Fruit fly (Drosophila melanogaster) whole organism, wandering third instar larva: ENCODE results near the gene Ucp4A.

Experiments used
- Abd-B ChIP-seq: fragments of >200 bp; optimal IDR thresholded peaks from 2 replicates; lab custom pipeline; 2017; ENCODE audit warnings: missing biosample characterization, missing genetic modification characterization
- CG32264 ChIP-seq: fragments of 200-800 bp; sonication (Bioruptor generic); optimal IDR thresholded peaks from 2 replicates; lab custom pipeline; 2016; ENCODE audit warnings: missing biosample characterization, missing genetic modification characterization
- CG9705 ChIP-seq: fragments of 200-800 bp; sonication (Bioruptor generic); optimal IDR thresholded peaks from 2 replicates; lab custom pipeline; 2018; ENCODE audit warnings: missing biosample characterization, mild to moderate bottlenecking, missing genetic modification characterization
- CrebA ChIP-seq: fragments of 200-800 bp; sonication (Bioruptor generic); optimal IDR thresholded peaks from 2 replicates; lab custom pipeline; 2016; ENCODE audit warnings: missing biosample characterization, mild to moderate bottlenecking, missing genetic modification characterization, borderline replicate concordance
- Dfd ChIP-seq: fragments of >200 bp; optimal IDR thresholded peaks from 2 replicates; lab custom pipeline; 2017; ENCODE audit warnings: missing biosample characterization, missing genetic modification characterization
- Dif ChIP-seq: fragments of 200-275, 200-300 bp; sonication (Bioruptor generic); optimal IDR thresholded peaks from 2 replicates; lab custom pipeline; 2018; ENCODE audit warnings: missing biosample characterization, missing genetic modification characterization; ENCODE audit not compliant: partially characterized antibody
- GATAd ChIP-seq: sonication (Bioruptor generic); optimal IDR thresholded peaks from 2 replicates; lab custom pipeline; 2016; ENCODE audit warnings: missing biosample characterization, missing genetic modification characterization
- HLH106 ChIP-seq: fragments of 200-800 bp; optimal IDR thresholded peaks from 3 replicates; lab custom pipeline; 2019; ENCODE audit warnings: missing biosample characterization, mild to moderate bottlenecking, missing genetic modification characterization, moderate library complexity
- Hnf4 ChIP-seq: fragments of 200-800 bp; sonication (Bioruptor generic); optimal IDR thresholded peaks from 2 replicates; lab custom pipeline; 2016; ENCODE audit warnings: missing biosample characterization, mild to moderate bottlenecking, missing genetic modification characterization
- Hr78 ChIP-seq: fragments of >200 bp; optimal IDR thresholded peaks from 2 replicates; lab custom pipeline; 2017; ENCODE audit warnings: missing biosample characterization, missing genetic modification characterization
- Hr83 ChIP-seq: fragments of 200-300 bp; sonication (Bioruptor generic); optimal IDR thresholded peaks from 2 replicates; lab custom pipeline; 2016; ENCODE audit warnings: missing biosample characterization, mild to moderate bottlenecking, missing genetic modification characterization, moderate library complexity; ENCODE audit not compliant: poor library complexity, severe bottlenecking
- Jra ChIP-seq: sonication (Bioruptor generic); optimal IDR thresholded peaks from 2 replicates; lab custom pipeline; 2016; ENCODE audit warnings: missing biosample characterization, missing genetic modification characterization
- Mio ChIP-seq: sonication (Bioruptor generic); optimal IDR thresholded peaks from 2 replicates; lab custom pipeline; 2016; ENCODE audit warnings: missing biosample characterization, missing genetic modification characterization
- Myc ChIP-seq: fragments of >200 bp; optimal IDR thresholded peaks from 2 replicates; lab custom pipeline; 2017
- N ChIP-seq: fragments of >200 bp; optimal IDR thresholded peaks from 2 replicates; lab custom pipeline; 2018; ENCODE audit warnings: missing biosample characterization, missing external identifiers, missing genetic modification characterization
- OdsH ChIP-seq: fragments of 200-800 bp; sonication (Bioruptor generic); optimal IDR thresholded peaks from 2 replicates; lab custom pipeline; 2016; ENCODE audit warnings: missing biosample characterization, mild to moderate bottlenecking, missing genetic modification characterization
- Rel ChIP-seq, 2 experiments: fragments of 200-800 bp; sonication (Bioruptor generic) in 1 of 2; optimal IDR thresholded peaks; 2 replicates in 1 of 2; 3 replicates in 1 of 2; lab custom pipeline; 2016 to 2019; ENCODE audit warnings: mild to moderate bottlenecking in 2 of 2, missing biosample characterization in 2 of 2, missing genetic modification characterization in 2 of 2, moderate library complexity in 1 of 2
- Sp1 ChIP-seq: fragments of 200-800 bp; sonication (Bioruptor generic); optimal IDR thresholded peaks from 3 replicates; lab custom pipeline; 2019; ENCODE audit warnings: missing biosample characterization, mild to moderate bottlenecking, missing genetic modification characterization, moderate library complexity
- Vsx2 ChIP-seq: fragments of 200-300, 225-300 bp; sonication (Bioruptor generic); optimal IDR thresholded peaks from 2 replicates; lab custom pipeline; 2018; ENCODE audit warnings: missing biosample characterization, missing genetic modification characterization; ENCODE audit not compliant: partially characterized antibody
- br ChIP-seq: fragments of 200-800 bp; sonication (Bioruptor generic); optimal IDR thresholded peaks from 2 replicates; lab custom pipeline; 2016; ENCODE audit warnings: missing biosample characterization, missing genetic modification characterization
- brk ChIP-seq: fragments of 200-800 bp; sonication (Bioruptor generic); optimal IDR thresholded peaks from 2 replicates; lab custom pipeline; 2016; ENCODE audit warnings: missing biosample characterization, mild to moderate bottlenecking, missing genetic modification characterization
- dl ChIP-seq, 2 experiments: fragments of 175-275, 200-275 bp in 1 of 2; fragments of 200-275 bp in 1 of 2; sonication (Bioruptor generic); optimal IDR thresholded peaks; lab custom pipeline; 2018; ENCODE audit warnings: mild to moderate bottlenecking in 2 of 2, missing biosample characterization in 2 of 2, missing genetic modification characterization in 2 of 2, moderate library complexity in 2 of 2; ENCODE audit not compliant: partially characterized antibody in 2 of 2, insufficient read depth in 1 of 2
- dmrt93B ChIP-seq: fragments of 200-800 bp; sonication (Bioruptor generic); optimal IDR thresholded peaks from 2 replicates; lab custom pipeline; 2018; ENCODE audit warnings: missing biosample characterization, mild to moderate bottlenecking, missing genetic modification characterization
- dsf ChIP-seq: sonication (Bioruptor generic); optimal IDR thresholded peaks from 2 replicates; lab custom pipeline; 2016; ENCODE audit warnings: missing biosample characterization, missing genetic modification characterization, borderline replicate concordance
- ey ChIP-seq: fragments of 200-800 bp; sonication (Bioruptor generic); optimal IDR thresholded peaks from 2 replicates; lab custom pipeline; 2016; ENCODE audit warnings: missing biosample characterization, missing genetic modification characterization
- foxo ChIP-seq, 2 experiments: fragments of 200-800 bp; sonication (Bioruptor generic); optimal IDR thresholded peaks; 2 replicates in 1 of 2; 3 replicates in 1 of 2; lab custom pipeline; 2016 to 2017; ENCODE audit warnings: missing biosample characterization in 2 of 2, missing genetic modification characterization in 2 of 2
- fru ChIP-seq: fragments of 200-800 bp; sonication (Bioruptor generic); optimal IDR thresholded peaks from 3 replicates; lab custom pipeline; 2016; ENCODE audit warnings: missing biosample characterization, mild to moderate bottlenecking, missing genetic modification characterization
- h ChIP-seq: fragments of 200-800 bp; sonication (Bioruptor generic); optimal IDR thresholded peaks from 3 replicates; lab custom pipeline; 2016; ENCODE audit warnings: missing biosample characterization, mild to moderate bottlenecking, missing genetic modification characterization
- jim ChIP-seq: fragments of 175-275, 200-325 bp; sonication (Bioruptor generic); optimal IDR thresholded peaks from 2 replicates; lab custom pipeline; 2016; ENCODE audit warnings: missing biosample characterization, mild to moderate bottlenecking, missing genetic modification characterization
- lola ChIP-seq: fragments of >200 bp; optimal IDR thresholded peaks from 2 replicates; lab custom pipeline; 2017; ENCODE audit warnings: missing biosample characterization, missing genetic modification characterization
- pan ChIP-seq: fragments of >200 bp; optimal IDR thresholded peaks from 2 replicates; lab custom pipeline; 2017
- psq ChIP-seq: fragments of 200-800 bp; sonication (Bioruptor generic); optimal IDR thresholded peaks from 3 replicates; lab custom pipeline; 2017; ENCODE audit warnings: missing biosample characterization, mild to moderate bottlenecking, missing genetic modification characterization, moderate library complexity
- rgr ChIP-seq: fragments of 200-800 bp; sonication (Bioruptor generic); optimal IDR thresholded peaks from 3 replicates; lab custom pipeline; 2016; ENCODE audit warnings: missing biosample characterization, mild to moderate bottlenecking, missing genetic modification characterization
- sage ChIP-seq: fragments of 200-800 bp; sonication (Bioruptor generic); optimal IDR thresholded peaks from 2 replicates; lab custom pipeline; 2016; ENCODE audit warnings: missing biosample characterization, mild to moderate bottlenecking, missing genetic modification characterization
- sv ChIP-seq: fragments of 200-800 bp; sonication (Bioruptor generic); optimal IDR thresholded peaks from 3 replicates; lab custom pipeline; 2016; ENCODE audit warnings: missing biosample characterization, missing genetic modification characterization
- tai ChIP-seq: sonication (Bioruptor generic); optimal IDR thresholded peaks from 2 replicates; lab custom pipeline; 2016; ENCODE audit warnings: missing biosample characterization, missing genetic modification characterization
- usp ChIP-seq: fragments of >200 bp; optimal IDR thresholded peaks from 2 replicates; lab custom pipeline; 2017; ENCODE audit warnings: missing biosample characterization, missing genetic modification characterization
- woc ChIP-seq: sonication (Bioruptor generic); optimal IDR thresholded peaks from 2 replicates; lab custom pipeline; 2016; ENCODE audit warnings: missing biosample characterization, mild to moderate bottlenecking, missing genetic modification characterization

Ucp4A gene

DNA sequence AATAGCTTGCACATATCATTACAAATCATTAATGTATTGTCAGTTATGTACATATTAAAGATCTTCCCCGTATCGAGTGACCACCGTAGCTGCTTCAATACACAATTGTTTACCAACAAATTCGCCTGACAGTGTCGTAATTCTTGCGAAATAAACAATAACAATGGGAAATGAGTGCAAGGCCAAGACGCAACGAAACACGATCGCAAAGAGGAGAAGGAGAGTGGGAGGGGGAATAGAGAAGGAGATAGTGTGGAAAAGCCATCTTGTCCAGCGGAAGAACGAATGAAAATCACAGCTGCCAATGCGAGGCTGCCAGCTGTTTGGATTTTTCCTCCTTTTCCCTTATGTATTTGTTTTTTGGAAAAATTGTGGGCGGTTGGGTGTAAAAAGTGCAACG, 40.5 kb downstream of the Ucp4A start:
- TF ChIP-seq dsf, result no peak
- TF ChIP-seq psq, result peak; percentile 13
- no peak for TF ChIP-seq Mio (GFP tag; lab: Kevin White, UChicago)
- TF ChIP-seq dmrt93B, result no peak
- no peak for TF ChIP-seq Dfd
- TF ChIP-seq dl (GFP tag; optimal IDR thresholded peaks at IDR 0.05; lab: Kevin White, UChicago; ENCODE audit: insufficient read depth in 1 of 2, partially characterized antibody in 2 of 2), result no peak
- TF ChIP-seq foxo (GFP tag; optimal IDR thresholded peaks at IDR 0.05; lab: Kevin White, UChicago), result no peak
- TF ChIP-seq, all 38 proteins: peak for 1

DNA sequence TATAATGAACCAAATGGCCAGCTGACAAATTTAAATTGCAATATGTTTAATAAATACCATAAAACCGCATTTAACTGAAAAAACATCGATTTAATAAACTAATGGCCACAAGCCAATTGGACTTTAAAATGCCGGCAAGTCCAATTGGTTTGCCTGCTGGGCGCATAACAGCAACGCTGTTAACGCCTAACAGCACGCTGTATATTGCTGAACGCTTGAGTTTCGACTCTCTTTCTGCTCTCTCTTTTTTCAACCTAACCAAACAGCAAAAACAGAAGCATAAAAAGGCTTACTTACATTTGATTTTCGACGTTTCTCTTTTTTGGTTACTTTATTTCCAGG, 41.3 kb downstream of the Ucp4A start:
- TF ChIP-seq dsf (no peak), Hnf4 (GFP tag; lab: Kevin White, UChicago) (no peak), Mio (GFP tag; lab: Kevin White, UChicago) (no peak), Hr83 (GFP tag; lab: Kevin White, UChicago) (no peak), Sp1 (no peak), Dfd (no peak), Vsx2 (GFP tag; lab: Kevin White, UChicago) (no peak)

DNA sequence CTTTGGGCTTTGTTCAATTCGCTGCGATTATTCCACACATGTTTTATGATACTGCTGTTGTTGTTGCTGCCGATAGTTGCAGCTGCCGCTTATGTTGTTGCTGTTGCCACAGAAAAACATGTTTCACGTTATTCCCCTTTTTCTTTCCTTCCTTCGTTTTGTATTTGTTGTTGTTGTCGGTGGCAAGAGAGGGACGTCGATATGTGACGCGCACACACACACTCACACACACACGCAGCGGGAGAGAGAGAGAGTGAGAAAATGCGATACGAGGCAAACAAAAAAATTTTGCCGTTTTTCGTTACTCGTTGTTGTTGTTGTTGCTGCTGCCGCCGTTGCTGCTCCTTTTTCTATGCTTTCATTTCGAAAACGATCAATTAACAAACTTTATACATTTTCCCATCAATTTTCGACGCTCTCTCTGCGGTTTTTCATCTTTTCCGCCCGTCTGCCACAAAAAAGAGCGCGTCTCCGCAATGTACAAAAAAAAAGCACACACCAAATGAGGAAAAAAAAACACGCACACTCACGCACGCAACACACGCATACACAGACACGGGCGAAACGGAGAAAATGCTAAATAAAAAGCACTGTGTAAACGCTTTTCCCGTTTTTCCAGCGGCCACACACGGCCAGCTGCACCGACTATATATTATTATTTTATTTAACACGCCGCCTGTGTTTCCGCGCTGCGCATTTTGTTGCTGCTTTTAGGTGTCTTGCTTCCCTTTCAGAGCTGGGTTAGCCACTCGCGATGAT, 41.9 kb downstream of the Ucp4A start:
- peak; percentile 56 for TF ChIP-seq brk (GFP tag; lab: Kevin White, UChicago)
- TF ChIP-seq rgr (GFP tag; lab: Kevin White, UChicago), result no peak
- no peak for TF ChIP-seq lola (GFP tag; lab: Kevin White, UChicago)
- TF ChIP-seq N (GFP tag; lab: Kevin White, UChicago), result no peak
- TF ChIP-seq Hr83 (GFP tag; lab: Kevin White, UChicago), result no peak
- TF ChIP-seq OdsH (GFP tag; lab: Kevin White, UChicago), result no peak
- peak; percentile 1 for TF ChIP-seq sv (GFP tag; lab: Kevin White, UChicago)
- TF ChIP-seq Sp1, result peak; percentile 38
- no peak for TF ChIP-seq Abd-B (GFP tag; lab: Kevin White, UChicago)
- TF ChIP-seq woc (GFP tag; lab: Kevin White, UChicago), result no peak
- no peak for TF ChIP-seq pan (lab: Kevin White, UChicago)
- no peak for TF ChIP-seq foxo (GFP tag; optimal IDR thresholded peaks at IDR 0.05; lab: Kevin White, UChicago)
- TF ChIP-seq ey, result peak; percentile 1
- TF ChIP-seq GATAd, result no peak
- TF ChIP-seq psq, result peak; percentile 69
- no peak for TF ChIP-seq Vsx2 (GFP tag; lab: Kevin White, UChicago)
- TF ChIP-seq h (GFP tag; lab: Kevin White, UChicago), result peak; percentile 28
- no peak for TF ChIP-seq CG9705
- no peak for TF ChIP-seq CrebA (GFP tag; lab: Kevin White, UChicago)
- TF ChIP-seq sage (GFP tag; lab: Kevin White, UChicago), result no peak
- no peak for TF ChIP-seq Hr78
- no peak for TF ChIP-seq Hnf4 (GFP tag; lab: Kevin White, UChicago)
- no peak for TF ChIP-seq usp (GFP tag; lab: Kevin White, UChicago)
- TF ChIP-seq Dfd, result peak; percentile 46
- TF ChIP-seq fru (GFP tag; lab: Kevin White, UChicago), result no peak
- no peak for TF ChIP-seq Rel (GFP tag; optimal IDR thresholded peaks at IDR 0.05; lab: Kevin White, UChicago)
- peak; percentile 99 for TF ChIP-seq Rel (tag; optimal IDR thresholded peaks at IDR 0.05; lab: Kevin White, UChicago)
- TF ChIP-seq HLH106, result peak; percentile 24
- TF ChIP-seq jim, result no peak
- peak; percentile 44 for TF ChIP-seq br (GFP tag; lab: Kevin White, UChicago)
- TF ChIP-seq dmrt93B, result no peak
- TF ChIP-seq dl (GFP tag; optimal IDR thresholded peaks at IDR 0.05; lab: Kevin White, UChicago; ENCODE audit: insufficient read depth in 1 of 2, partially characterized antibody in 2 of 2), result no peak
- no peak for TF ChIP-seq Dif
- no peak for TF ChIP-seq dsf
- TF ChIP-seq Mio (GFP tag; lab: Kevin White, UChicago), result no peak
- no peak for TF ChIP-seq tai
- no peak for TF ChIP-seq CG32264 (GFP tag; lab: Kevin White, UChicago)
- TF ChIP-seq Jra, result no peak
- no peak for TF ChIP-seq Myc (lab: Kevin White, UChicago)
